Fruit fly (Drosophila melanogaster) whole organism, pupa: ENCODE data around the gene Arl1.

Experiments
- CG10348 ChIP-seq: fragments of 200-800 bp; sonication (Bioruptor generic); IDR thresholded peaks from 2 replicates; pipeline ENCODE4 v1.3.6; 2022; ENCODE audit warnings: missing biosample characterization, missing genetic modification characterization
- CG12605 ChIP-seq: fragments of 200-800 bp; sonication (Bioruptor generic); IDR thresholded peaks from 2 replicates; pipeline ENCODE4 v1.3.6; 2022; ENCODE audit warnings: missing biosample characterization, missing genetic modification characterization
- CG13204 ChIP-seq: fragments of 200-800 bp; sonication (Bioruptor generic); optimal IDR thresholded peaks from 2 replicates; lab custom pipeline; 2018; ENCODE audit warnings: missing biosample characterization, mild to moderate bottlenecking, missing genetic modification characterization, moderate library complexity
- CG14655 ChIP-seq: fragments of 200-800 bp; sonication (Bioruptor generic); optimal IDR thresholded peaks from 3 replicates; lab custom pipeline; 2017; ENCODE audit warnings: mild to moderate bottlenecking, missing biosample characterization, missing genetic modification reagents, missing genetic modification characterization
- CG15710 ChIP-seq: fragments of 200-800 bp; sonication (Bioruptor generic); optimal IDR thresholded peaks from 2 replicates; lab custom pipeline; 2018; ENCODE audit warnings: missing biosample characterization, mild to moderate bottlenecking, missing genetic modification characterization, moderate library complexity
- CG17806 ChIP-seq: fragments of 200-800 bp; sonication (Bioruptor generic); optimal IDR thresholded peaks from 2 replicates; lab custom pipeline; 2018; ENCODE audit warnings: missing biosample characterization, mild to moderate bottlenecking, missing genetic modification characterization, moderate library complexity
- CG32121 ChIP-seq: fragments of 200-800 bp; sonication (Bioruptor generic); IDR thresholded peaks from 2 replicates; pipeline ENCODE4 v1.3.6; 2022; ENCODE audit warnings: missing biosample characterization, missing genetic modification characterization
- CG34367 ChIP-seq: fragments of 200-800 bp; sonication (Bioruptor generic); optimal IDR thresholded peaks from 2 replicates; lab custom pipeline; 2018; ENCODE audit warnings: missing biosample characterization, mild to moderate bottlenecking, missing genetic modification characterization
- CG4496 ChIP-seq: fragments of 200-800 bp; sonication (Bioruptor generic); IDR thresholded peaks from 3 replicates; pipeline ENCODE4 v1.3.6; 2022; ENCODE audit warnings: missing biosample characterization, missing genetic modification characterization
- CG8159 ChIP-seq: fragments of 200-800 bp; sonication (Bioruptor generic); optimal IDR thresholded peaks from 3 replicates; lab custom pipeline; 2018; ENCODE audit warnings: missing biosample characterization, mild to moderate bottlenecking, missing genetic modification characterization, moderate library complexity
- CG8301 ChIP-seq: fragments of 200-800 bp; sonication (Bioruptor generic); optimal IDR thresholded peaks from 2 replicates; lab custom pipeline; 2018; ENCODE audit warnings: missing biosample characterization, mild to moderate bottlenecking, missing genetic modification characterization
- CG9948 ChIP-seq: fragments of 200-800 bp; sonication (Bioruptor generic); optimal IDR thresholded peaks from 2 replicates; lab custom pipeline; 2018; ENCODE audit warnings: missing biosample characterization, mild to moderate bottlenecking, missing genetic modification characterization, moderate library complexity
- D1 ChIP-seq: fragments of 200-800 bp; sonication (Bioruptor generic); optimal IDR thresholded peaks from 2 replicates; lab custom pipeline; 2018; ENCODE audit warnings: missing biosample characterization, mild to moderate bottlenecking, missing genetic modification characterization, moderate library complexity
- EcR ChIP-seq: fragments of 200-800 bp; sonication (Bioruptor generic); optimal IDR thresholded peaks from 3 replicates; lab custom pipeline; 2019; ENCODE audit warnings: missing biosample characterization, missing genetic modification characterization, mild to moderate bottlenecking, moderate library complexity, missing genetic modification reagents
- Ets98B ChIP-seq: fragments of 200-800 bp; sonication (Bioruptor generic); IDR thresholded peaks from 2 replicates; pipeline ENCODE4 v1.3.6; 2022; ENCODE audit warnings: missing biosample characterization, missing genetic modification characterization
- Pif1A ChIP-seq: fragments of 200-800 bp; sonication (Bioruptor generic); optimal IDR thresholded peaks from 3 replicates; lab custom pipeline; 2016; ENCODE audit warnings: missing biosample characterization, missing genetic modification characterization
- Pif1B ChIP-seq: fragments of 200-800 bp; sonication (Bioruptor generic); optimal IDR thresholded peaks from 3 replicates; lab custom pipeline; 2016; ENCODE audit warnings: missing biosample characterization, missing genetic modification characterization
- Snoo ChIP-seq: fragments of 200-800 bp; sonication (Bioruptor generic); optimal IDR thresholded peaks from 3 replicates; lab custom pipeline; 2017; ENCODE audit warnings: missing biosample characterization, mild to moderate bottlenecking, missing genetic modification characterization, inconsistent platforms
- fd96Ca ChIP-seq: fragments of 200-800 bp; sonication (Bioruptor generic); IDR thresholded peaks from 3 replicates; pipeline ENCODE4 v1.3.6; 2022; ENCODE audit warnings: missing biosample characterization, missing genetic modification characterization
- gl ChIP-seq: fragments of 200-800 bp; sonication (Bioruptor generic); optimal IDR thresholded peaks from 2 replicates; lab custom pipeline; 2018; ENCODE audit warnings: missing biosample characterization, mild to moderate bottlenecking, missing genetic modification characterization
- rn ChIP-seq: fragments of 200-800 bp; sonication (Bioruptor generic); IDR thresholded peaks from 2 replicates; pipeline ENCODE4 v1.3.6; 2022; ENCODE audit warnings: missing biosample characterization, missing genetic modification characterization

Arl1 gene

dm6 chr3L:15996019-15996418 lies 13.1 kb downstream of the Arl1 start:
- TF ChIP-seq CG13204 (no peak), CG14655 (no peak), Pif1B (GFP tag; lab: Kevin White, UChicago) (no peak), CG10348 (GFP tag; lab: Robert Waterston, UW) (no peak), rn (GFP tag; lab: Robert Waterston, UW) (no peak), CG32121 (no peak), CG34367 (tag; lab: Kevin White, UChicago) (no peak), CG8301 (tag; lab: Kevin White, UChicago) (no peak), Pif1A (GFP tag; lab: Kevin White, UChicago) (no peak), CG17806 (tag; lab: Kevin White, UChicago) (no peak), Snoo (tag; lab: Kevin White, UChicago) (no peak), Ets98B (GFP tag; lab: Robert Waterston, UW) (no peak), CG8159 (no peak), fd96Ca (no peak)

- TF ChIP-seq CG9948 (tag; lab: Kevin White, UChicago), result no peak
Observed at dm6 chr3L:15998217-15998616, 15.3 kb downstream of the Arl1 start.

dm6 chr3L:15999358-16000005 lies 16.5 kb downstream of the Arl1 start:
- TF ChIP-seq CG17806 (tag; lab: Kevin White, UChicago) (peak; percentile 3), fd96Ca (no peak)

dm6 chr3L:16001164-16001679 lies 18.3 kb downstream of the Arl1 start:
- TF ChIP-seq CG32121 (peak; percentile 88), CG13204 (no peak), CG15710 (tag; lab: Kevin White, UChicago) (peak; percentile 27), EcR (GFP tag; lab: Kevin White, UChicago) (no peak), CG9948 (tag; lab: Kevin White, UChicago) (no peak), rn (GFP tag; lab: Robert Waterston, UW) (no peak), Ets98B (GFP tag; lab: Robert Waterston, UW) (peak; percentile 77), Pif1B (GFP tag; lab: Kevin White, UChicago) (no peak), fd96Ca (no peak), CG34367 (tag; lab: Kevin White, UChicago) (no peak), CG10348 (GFP tag; lab: Robert Waterston, UW) (peak; percentile 60; the same call in 1 of the 2 replicates), gl (no peak), Pif1A (GFP tag; lab: Kevin White, UChicago) (peak; percentile 62), CG12605 (GFP tag; lab: Robert Waterston, UW) (peak; percentile 30; the same call in 1 of the 2 replicates), CG14655 (peak; percentile 74), D1 (no peak), CG4496 (GFP tag; lab: Robert Waterston, UW) (no peak; the same call in 2 of the 3 replicates), CG17806 (tag; lab: Kevin White, UChicago) (peak; percentile 10), Snoo (tag; lab: Kevin White, UChicago) (no peak), CG8301 (tag; lab: Kevin White, UChicago) (peak; percentile 73), CG8159 (no peak)

- TF ChIP-seq CG12605 (GFP tag; lab: Robert Waterston, UW), result peak; percentile 84
- TF ChIP-seq CG13204, result peak; percentile 41
- peak; percentile 48; the same call in 1 of the 2 replicates for TF ChIP-seq CG32121
- no peak for TF ChIP-seq CG10348 (GFP tag; lab: Robert Waterston, UW)
- TF ChIP-seq CG4496 (GFP tag; lab: Robert Waterston, UW), result no peak
- peak; percentile 37 for TF ChIP-seq Pif1B (GFP tag; lab: Kevin White, UChicago)
- TF ChIP-seq CG8159, result no peak
- peak; percentile 62 for TF ChIP-seq Ets98B (GFP tag; lab: Robert Waterston, UW)
- peak; percentile 78 for TF ChIP-seq gl
- TF ChIP-seq Pif1A (GFP tag; lab: Kevin White, UChicago), result peak; percentile 60
- peak; percentile 26 for TF ChIP-seq CG34367 (tag; lab: Kevin White, UChicago)
- peak; percentile 12 for TF ChIP-seq CG17806 (tag; lab: Kevin White, UChicago)
- TF ChIP-seq rn (GFP tag; lab: Robert Waterston, UW), result no peak
- TF ChIP-seq fd96Ca, result no peak; the same call in 1 of the 3 replicates
- no peak for TF ChIP-seq Snoo (tag; lab: Kevin White, UChicago)
- no peak for TF ChIP-seq D1
- no peak for TF ChIP-seq EcR (GFP tag; lab: Kevin White, UChicago)
- peak; percentile 32 for TF ChIP-seq CG15710 (tag; lab: Kevin White, UChicago)
- TF ChIP-seq CG14655, result peak; percentile 62
- TF ChIP-seq CG8301 (tag; lab: Kevin White, UChicago), result peak; percentile 52
- peak; percentile 1 for TF ChIP-seq CG9948 (tag; lab: Kevin White, UChicago)
Observed at dm6 chr3L:16002116-16002716, 19.3 kb downstream of the Arl1 start.
